Worm (Caenorhabditis elegans): ENCODE measurements around the gene F55B11.3.
A peak's percentile ranks its signal among the peaks of the same experiment; 100 is the strongest.

F55B11.3 gene

ce11 chrIV:14464065-14464567 lies 39.6 kb downstream of the F55B11.3 start, which contains the start of gene dld-1 (continued):
- TF ChIP-seq ceh-34 (tag; optimal IDR thresholded peaks at IDR 0.05) (peak; percentile 16), pag-3 (tag; optimal IDR thresholded peaks at IDR 0.05; ENCODE audit: borderline replicate concordance) (no peak), ceh-22 (tag; optimal IDR thresholded peaks at IDR 0.05) (no peak), odd-2 (tag; optimal IDR thresholded peaks at IDR 0.05) (no peak), pros-1 (tag; optimal IDR thresholded peaks at IDR 0.05) (peak; percentile 21), ceh-6 (GFP tag; optimal IDR thresholded peaks at IDR 0.05) (no peak), C38D4.7 (GFP tag; optimal IDR thresholded peaks at IDR 0.05) (no peak), madf-2 (tag; optimal IDR thresholded peaks at IDR 0.05) (no peak), ztf-16 (tag; optimal IDR thresholded peaks at IDR 0.05) (peak; percentile 50), pha-4 (tag; optimal IDR thresholded peaks at IDR 0.05) (no peak), ets-4 (tag; optimal IDR thresholded peaks at IDR 0.05) (peak; percentile 43), unc-86 (tag; optimal IDR thresholded peaks at IDR 0.05) (no peak), eyg-1 (tag; optimal IDR thresholded peaks at IDR 0.05) (no peak), lim-6 (tag; optimal IDR thresholded peaks at IDR 0.05) (no peak), tbx-2 (tag; optimal IDR thresholded peaks at IDR 0.05) (peak; percentile 56), hlh-8 (tag; optimal IDR thresholded peaks at IDR 0.05) (no peak), fkh-10 (GFP tag; optimal IDR thresholded peaks at IDR 0.05) (peak; percentile 68), K09A11.1 (tag; optimal IDR thresholded peaks at IDR 0.05; ENCODE audit: insufficient read depth) (peak; percentile 21), sdc-2 (tag; optimal IDR thresholded peaks at IDR 0.05) (no peak), ceh-31 (tag; optimal IDR thresholded peaks at IDR 0.05) (peak; percentile 94), pha-2 (tag; optimal IDR thresholded peaks at IDR 0.05) (no peak), ceh-48 (tag; optimal IDR thresholded peaks at IDR 0.05) (peak; percentile 54), dve-1 (tag; optimal IDR thresholded peaks at IDR 0.05) (peak; percentile 86), F13H6.1 (tag; optimal IDR thresholded peaks at IDR 0.05) (no peak), tbx-7 (tag; optimal IDR thresholded peaks at IDR 0.05) (no peak), nhr-11 (tag; optimal IDR thresholded peaks at IDR 0.05) (no peak), sox-4 (tag; optimal IDR thresholded peaks at IDR 0.05) (no peak), elt-4 (tag; optimal IDR thresholded peaks at IDR 0.05) (no peak), hlh-30 (tag; optimal IDR thresholded peaks at IDR 0.05; ENCODE audit: insufficient read depth) (peak; percentile 74), ref-2 (tag; optimal IDR thresholded peaks at IDR 0.05) (no peak), ama-1 (optimal IDR thresholded peaks at IDR 0.05) (no peak), che-1 (tag; optimal IDR thresholded peaks at IDR 0.05) (no peak), mec-3 (tag; optimal IDR thresholded peaks at IDR 0.05; ENCODE audit: borderline replicate concordance) (no peak), npax-4 (tag; optimal IDR thresholded peaks at IDR 0.05) (no peak)

- TF ChIP-seq nfya-1 (tag; optimal IDR thresholded peaks at IDR 0.05): no peak
- no peak for TF ChIP-seq F13H6.1 (tag; optimal IDR thresholded peaks at IDR 0.05)
- no peak for TF ChIP-seq T23F11.4 (GFP tag; optimal IDR thresholded peaks at IDR 0.05)
Observed at ce11 chrIV:14466048-14466447, 41.6 kb downstream of the F55B11.3 start.

ce11 chrIV:14466837-14467236 lies 42.3 kb downstream of the F55B11.3 start:
- TF ChIP-seq pha-2 (tag; optimal IDR thresholded peaks at IDR 0.05) (no peak), ceh-6 (GFP tag; optimal IDR thresholded peaks at IDR 0.05) (no peak), ceh-2 (tag; optimal IDR thresholded peaks at IDR 0.05) (no peak), ceh-48 (tag; optimal IDR thresholded peaks at IDR 0.05) (no peak), syd-9 (tag; optimal IDR thresholded peaks at IDR 0.05) (no peak), odd-2 (tag; optimal IDR thresholded peaks at IDR 0.05) (no peak), fkh-6 (tag; optimal IDR thresholded peaks at IDR 0.05) (no peak), ceh-24 (tag; optimal IDR thresholded peaks at IDR 0.05) (no peak), sox-2 (GFP tag; IDR thresholded peaks at IDR 0.05) (no peak), T23F11.4 (GFP tag; optimal IDR thresholded peaks at IDR 0.05) (no peak), ceh-14 (tag; optimal IDR thresholded peaks at IDR 0.05) (no peak)
